Fruit fly (Drosophila melanogaster) whole organism, embryonic: ENCODE data around the gene CG43896.
A peak's percentile ranks its signal among the peaks of the same experiment; 100 is the strongest.

Experiments
- CG10979 ChIP-seq: fragments of 200-800 bp; sonication (Bioruptor generic); optimal IDR thresholded peaks from 2 replicates; lab custom pipeline; 2018; ENCODE audit warnings: missing biosample characterization, mild to moderate bottlenecking, missing genetic modification characterization, moderate library complexity
- CG12744 ChIP-seq: fragments of 200-800 bp; sonication (Bioruptor generic); optimal IDR thresholded peaks from 2 replicates; lab custom pipeline; 2016; ENCODE audit warnings: missing biosample characterization, missing genetic modification characterization
- CG13624 ChIP-seq: fragments of 200-800 bp; sonication (Bioruptor generic); optimal IDR thresholded peaks from 2 replicates; lab custom pipeline; 2016; ENCODE audit warnings: missing biosample characterization, missing genetic modification characterization
- CG15696 ChIP-seq: fragments of 200-800 bp; sonication (Bioruptor generic); optimal IDR thresholded peaks from 2 replicates; lab custom pipeline; 2019; ENCODE audit warnings: missing biosample characterization, mild to moderate bottlenecking, missing genetic modification characterization, moderate library complexity
- CG1602 ChIP-seq: fragments of 200-800 bp; sonication (Bioruptor generic); optimal IDR thresholded peaks from 3 replicates; lab custom pipeline; 2016; ENCODE audit warnings: missing biosample characterization, missing genetic modification characterization
- CG17361 ChIP-seq: fragments of 200-800 bp; sonication (Bioruptor generic); IDR thresholded peaks from 3 replicates; pipeline ENCODE4 v1.3.6; 2022; ENCODE audit warnings: missing biosample characterization, missing genetic modification characterization
- CG1832 ChIP-seq: fragments of 200-800 bp; sonication (Bioruptor generic); optimal IDR thresholded peaks from 2 replicates; lab custom pipeline; 2017; ENCODE audit warnings: missing biosample characterization, mild to moderate bottlenecking, missing genetic modification characterization, inconsistent platforms
- CG2120 ChIP-seq: fragments of 200-800 bp; sonication (Bioruptor generic); optimal IDR thresholded peaks from 3 replicates; lab custom pipeline; 2016; ENCODE audit warnings: missing biosample characterization, missing genetic modification characterization
- CG30020 ChIP-seq: fragments of 200-800 bp; optimal IDR thresholded peaks from 2 replicates; lab custom pipeline; 2019; ENCODE audit warnings: missing biosample characterization, mild to moderate bottlenecking, missing genetic modification characterization, moderate library complexity
- CG34224 ChIP-seq: fragments of 200-800 bp; sonication (Bioruptor generic); IDR thresholded peaks from 3 replicates; pipeline ENCODE4 v1.3.6; 2022; ENCODE audit warnings: missing biosample characterization, missing genetic modification characterization; ENCODE audit not compliant: partially characterized antibody
- CG4404 ChIP-seq: fragments of 200-800 bp; sonication (Bioruptor generic); IDR thresholded peaks from 2 replicates; pipeline ENCODE4 v1.3.6; 2022; ENCODE audit warnings: missing biosample characterization, missing genetic modification characterization
- CG5245 ChIP-seq: fragments of 200-800 bp; sonication (Bioruptor generic); optimal IDR thresholded peaks from 3 replicates; lab custom pipeline; 2016; ENCODE audit warnings: missing biosample characterization, missing genetic modification characterization
- CG6254 ChIP-seq: fragments of 200-800 bp; sonication (Bioruptor generic); optimal IDR thresholded peaks from 3 replicates; lab custom pipeline; 2017; ENCODE audit warnings: mild to moderate bottlenecking, missing biosample characterization, missing genetic modification reagents, missing genetic modification characterization
- CG6272 ChIP-seq: fragments of 200-800 bp; sonication (Bioruptor generic); IDR thresholded peaks from 2 replicates; pipeline ENCODE4 v1.3.6; 2022; ENCODE audit warnings: missing biosample characterization, missing genetic modification characterization
- CG6689 ChIP-seq: fragments of 200-800 bp; sonication (Bioruptor generic); IDR thresholded peaks from 2 replicates; pipeline ENCODE4 v1.3.6; 2022; ENCODE audit warnings: missing biosample characterization, missing genetic modification characterization
- CG6765 ChIP-seq: fragments of 200-800 bp; sonication (Bioruptor generic); optimal IDR thresholded peaks from 3 replicates; lab custom pipeline; 2017; ENCODE audit warnings: missing biosample characterization, mild to moderate bottlenecking, missing genetic modification characterization
- CG6791 ChIP-seq: fragments of 200-800 bp; sonication (Bioruptor generic); IDR thresholded peaks from 3 replicates; pipeline ENCODE4 v1.3.6; 2022; ENCODE audit warnings: missing biosample characterization, missing genetic modification characterization; ENCODE audit not compliant: partially characterized antibody
- CG6813 ChIP-seq: fragments of 200-800 bp; sonication (Bioruptor generic); optimal IDR thresholded peaks from 2 replicates; lab custom pipeline; 2017; ENCODE audit warnings: missing biosample characterization, missing genetic modification characterization, mild to moderate bottlenecking, moderate library complexity, missing genetic modification reagents
- CG8478 ChIP-seq: fragments of >200 bp; optimal IDR thresholded peaks from 2 replicates; lab custom pipeline; 2018
- CG9215 ChIP-seq: fragments of 200-800 bp; sonication (Bioruptor generic); IDR thresholded peaks from 2 replicates; pipeline ENCODE4 v1.3.6; 2022; ENCODE audit warnings: missing biosample characterization, missing genetic modification characterization
- CTCF ChIP-seq: fragments of 200-800 bp; sonication (Bioruptor generic); optimal IDR thresholded peaks from 2 replicates; lab custom pipeline; 2017; ENCODE audit warnings: missing biosample characterization, mild to moderate bottlenecking, missing genetic modification characterization, moderate library complexity
- Deaf1 ChIP-seq: fragments of 200-800 bp; optimal IDR thresholded peaks from 3 replicates; lab custom pipeline; 2019; ENCODE audit warnings: missing biosample characterization, mild to moderate bottlenecking, missing genetic modification characterization, moderate library complexity
- Elba2 ChIP-seq: fragments of 200-800 bp; sonication (Bioruptor generic); optimal IDR thresholded peaks from 3 replicates; lab custom pipeline; 2016; ENCODE audit warnings: missing biosample characterization, missing genetic modification characterization
- Fer3 ChIP-seq: fragments of 200-800 bp; sonication (Bioruptor generic); optimal IDR thresholded peaks from 2 replicates; lab custom pipeline; 2018; ENCODE audit warnings: missing biosample characterization, mild to moderate bottlenecking, missing genetic modification characterization, moderate library complexity
- H15 ChIP-seq: fragments of 200-800 bp; sonication (Bioruptor generic); IDR thresholded peaks from 3 replicates; pipeline ENCODE4 v1.3.6; 2022; ENCODE audit warnings: missing biosample characterization, missing genetic modification characterization
- Jarid2 ChIP-seq: fragments of 200-800 bp; sonication (Bioruptor generic); optimal IDR thresholded peaks from 3 replicates; lab custom pipeline; 2017; ENCODE audit warnings: mild to moderate bottlenecking, missing biosample characterization, missing genetic modification reagents, missing genetic modification characterization
- Meics ChIP-seq: fragments of 200-800 bp; sonication (Bioruptor generic); optimal IDR thresholded peaks from 2 replicates; lab custom pipeline; 2017; ENCODE audit warnings: missing biosample characterization, mild to moderate bottlenecking, missing genetic modification characterization
- Nf-YA ChIP-seq: fragments of 200-800 bp; sonication (Bioruptor generic); IDR thresholded peaks from 2 replicates; pipeline ENCODE4 v1.3.6; 2022; ENCODE audit warnings: missing biosample characterization, missing genetic modification characterization
- NfI ChIP-seq: fragments of 200-800 bp; sonication (Bioruptor generic); optimal IDR thresholded peaks from 3 replicates; lab custom pipeline; 2018; ENCODE audit warnings: missing biosample characterization, mild to moderate bottlenecking, missing genetic modification characterization, moderate library complexity
- Oaz ChIP-seq: fragments of 200-800 bp; sonication (Bioruptor generic); IDR thresholded peaks from 2 replicates; pipeline ENCODE4 v1.3.6; 2022; ENCODE audit warnings: missing biosample characterization, missing genetic modification characterization
- Opbp ChIP-seq: fragments of 200-800 bp; sonication (Bioruptor generic); IDR thresholded peaks from 3 replicates; pipeline ENCODE4 v1.3.6; 2022; ENCODE audit warnings: missing biosample characterization, missing genetic modification characterization; ENCODE audit not compliant: partially characterized antibody
- Pdp1 ChIP-seq, 2 experiments: fragments of 200-800 bp; sonication (Bioruptor generic); optimal IDR thresholded peaks; 3 replicates each; lab custom pipeline; 2016; ENCODE audit warnings: missing biosample characterization in 2 of 2, missing genetic modification characterization in 2 of 2, mild to moderate bottlenecking in 1 of 2, moderate library complexity in 1 of 2
- Scr ChIP-seq: fragments of 200-800 bp; sonication (Bioruptor generic); IDR thresholded peaks from 2 replicates; pipeline ENCODE4 v1.3.6; 2022; ENCODE audit warnings: missing biosample characterization, missing genetic modification characterization; ENCODE audit not compliant: partially characterized antibody
- Usf ChIP-seq: fragments of 200-800 bp; sonication (Bioruptor generic); optimal IDR thresholded peaks from 2 replicates; lab custom pipeline; 2017; ENCODE audit warnings: missing genotype, missing biosample characterization, missing genetic modification characterization
- ara ChIP-seq: fragments of 200-800 bp; sonication (Bioruptor generic); IDR thresholded peaks from 2 replicates; pipeline ENCODE4 v1.3.6; 2022; ENCODE audit warnings: missing biosample characterization, missing genetic modification characterization
- ash1 ChIP-seq: fragments of 200-800 bp; sonication (Bioruptor generic); optimal IDR thresholded peaks from 2 replicates; lab custom pipeline; 2018; ENCODE audit warnings: missing biosample characterization, mild to moderate bottlenecking, missing genetic modification characterization
- bigmax ChIP-seq: fragments of 200-800 bp; sonication (Bioruptor generic); optimal IDR thresholded peaks from 2 replicates; lab custom pipeline; 2018; ENCODE audit warnings: missing biosample characterization, mild to moderate bottlenecking, missing genetic modification characterization
- br ChIP-seq: fragments of >200 bp; optimal IDR thresholded peaks from 2 replicates; lab custom pipeline; 2017
- disco-r ChIP-seq: fragments of 200-800 bp; sonication (Bioruptor generic); optimal IDR thresholded peaks from 2 replicates; lab custom pipeline; 2016; ENCODE audit warnings: missing biosample characterization, missing genetic modification characterization
- dm ChIP-seq: fragments of 200-800 bp; sonication (Bioruptor generic); optimal IDR thresholded peaks from 3 replicates; lab custom pipeline; 2016; ENCODE audit warnings: missing biosample characterization, missing genetic modification characterization
- en ChIP-seq: fragments of 200-800 bp; sonication (Bioruptor generic); optimal IDR thresholded peaks from 2 replicates; lab custom pipeline; 2016; ENCODE audit warnings: missing biosample characterization, missing genetic modification characterization
- nerfin-1 ChIP-seq: fragments of 200-800 bp; sonication (Bioruptor generic); optimal IDR thresholded peaks from 3 replicates; lab custom pipeline; 2019; ENCODE audit warnings: missing biosample characterization, mild to moderate bottlenecking, missing genetic modification characterization, moderate library complexity
- odd ChIP-seq: fragments of 200-800 bp; sonication (Bioruptor generic); optimal IDR thresholded peaks from 2 replicates; lab custom pipeline; 2017; ENCODE audit warnings: missing biosample characterization, mild to moderate bottlenecking, missing genetic modification characterization
- otp ChIP-seq: fragments of 200-800 bp; sonication (Bioruptor generic); IDR thresholded peaks from 3 replicates; pipeline ENCODE4, ENCODE4 v1.3.6; 2022; ENCODE audit warnings: missing biosample characterization, missing genetic modification characterization
- ranshi ChIP-seq: fragments of 200-800 bp; sonication (Bioruptor generic); IDR thresholded peaks from 2 replicates; pipeline ENCODE4 v1.3.6; 2022; ENCODE audit warnings: missing biosample characterization, missing genetic modification characterization
- rib ChIP-seq: fragments of 200-800 bp; sonication (Bioruptor generic); IDR thresholded peaks from 2 replicates; pipeline ENCODE4 v1.3.6; 2022; ENCODE audit warnings: missing biosample characterization, missing genetic modification characterization
- sc ChIP-seq, 3 experiments: fragments of >200 bp in 2 of 3; fragments of 200-800 bp in 1 of 3; sonication (Bioruptor generic) in 1 of 3; optimal IDR thresholded peaks; 2 replicates in 2 of 3; 3 replicates in 1 of 3; lab custom pipeline; 2017; ENCODE audit warnings: mild to moderate bottlenecking in 1 of 3, missing biosample characterization in 1 of 3, missing genetic modification characterization in 1 of 3, missing genetic modification reagents in 1 of 3
- so ChIP-seq: fragments of 200-800 bp; sonication (Bioruptor generic); IDR thresholded peaks from 3 replicates; pipeline ENCODE4 v1.3.6; 2022; ENCODE audit warnings: missing biosample characterization, missing genetic modification characterization
- ssp ChIP-seq: fragments of 200-800 bp; sonication (Bioruptor generic); IDR thresholded peaks from 2 replicates; pipeline ENCODE4 v1.3.6; 2022; ENCODE audit warnings: missing biosample characterization, missing genetic modification characterization
- twi ChIP-seq: fragments of 200-800 bp; optimal IDR thresholded peaks from 2 replicates; lab custom pipeline; 2019; ENCODE audit warnings: missing biosample characterization, mild to moderate bottlenecking, missing genetic modification characterization, moderate library complexity
- vfl ChIP-seq: fragments of 200-800 bp; sonication (Bioruptor generic); optimal IDR thresholded peaks from 2 replicates; lab custom pipeline; 2016; ENCODE audit warnings: missing biosample characterization, missing genetic modification characterization
- zfh1 ChIP-seq: fragments of 200-800 bp; sonication (Bioruptor generic); IDR thresholded peaks from 3 replicates; pipeline ENCODE4 v1.3.6; 2022; ENCODE audit warnings: missing biosample characterization, missing genetic modification characterization

Gene CG43896

dm6 chr3L:11927287-11927743 is 48.6 kb upstream of the CG43896 start, which contains the start of gene byn (continued):
- TF ChIP-seq Oaz (no peak), otp (GFP tag; lab: Robert Waterston, UW) (0 out of 3 replicates have a peak, but pooled peaks have one; percentile 31), Pdp1 (GFP tag; optimal IDR thresholded peaks at IDR 0.05; lab: Kevin White, UChicago) (no peak), ssp (GFP tag; lab: Robert Waterston, UW) (no peak), CG6254 (GFP tag; lab: Kevin White, UChicago) (no peak), odd (GFP tag; lab: Kevin White, UChicago) (no peak), CG9215 (GFP tag; lab: Robert Waterston, UW) (no peak), CG17361 (no peak), CG2120 (GFP tag; lab: Kevin White, UChicago) (no peak), H15 (GFP tag; lab: Robert Waterston, UW) (no peak), CG4404 (GFP tag; lab: Robert Waterston, UW) (no peak), sc (optimal IDR thresholded peaks at IDR 0.05; lab: Kevin White, UChicago) (no peak), sc (GFP tag; optimal IDR thresholded peaks at IDR 0.05; lab: Kevin White, UChicago) (no peak), Usf (GFP tag; lab: Kevin White, UChicago) (no peak), Jarid2 (GFP tag; lab: Kevin White, UChicago) (no peak), bigmax (no peak), Meics (no peak), zfh1 (no peak), CG10979 (tag; lab: Kevin White, UChicago) (no peak), CG6272 (GFP tag; lab: Robert Waterston, UW) (no peak), CG15696 (tag; lab: Kevin White, UChicago) (no peak), CG34224 (no peak), disco-r (GFP tag; lab: Kevin White, UChicago) (no peak), Deaf1 (tag; lab: Kevin White, UChicago) (peak; percentile 64), en (GFP tag; lab: Kevin White, UChicago) (no peak), CG13624 (GFP tag; lab: Kevin White, UChicago) (no peak), Nf-YA (GFP tag; lab: Robert Waterston, UW) (peak; percentile 45; the same call in 1 of the 2 replicates), Fer3 (no peak), br (lab: Kevin White, UChicago) (no peak), CG8478 (lab: Kevin White, UChicago) (peak; percentile 44), CTCF (GFP tag; lab: Kevin White, UChicago) (no peak), Opbp (GFP tag; lab: Robert Waterston, UW) (no peak), CG5245 (GFP tag; lab: Kevin White, UChicago) (no peak), NfI (GFP tag; lab: Kevin White, UChicago) (no peak), so (GFP tag; lab: Robert Waterston, UW) (no peak), vfl (GFP tag; lab: Kevin White, UChicago) (peak; percentile 5), ranshi (GFP tag; lab: Robert Waterston, UW) (0 out of 2 replicates have a peak, but pooled peaks have one; percentile 16), CG6791 (0 out of 3 replicates have a peak, but pooled peaks have one; percentile 10), CG6689 (GFP tag; lab: Robert Waterston, UW) (no peak), Scr (GFP tag; lab: Robert Waterston, UW) (0 out of 2 replicates have a peak, but pooled peaks have one; percentile 11), CG1832 (GFP tag; lab: Kevin White, UChicago) (peak; percentile 84), ash1 (no peak), CG30020 (tag; lab: Kevin White, UChicago) (no peak), twi (tag; lab: Kevin White, UChicago) (no peak), CG6765 (no peak), CG6813 (GFP tag; lab: Kevin White, UChicago) (no peak), dm (GFP tag; lab: Kevin White, UChicago) (no peak), ara (GFP tag; lab: Robert Waterston, UW) (no peak), nerfin-1 (tag; lab: Kevin White, UChicago) (no peak), rib (GFP tag; lab: Robert Waterston, UW) (no peak), CG1602 (no peak), CG12744 (GFP tag; lab: Kevin White, UChicago) (no peak), Elba2 (GFP tag; lab: Kevin White, UChicago) (no peak)
